Worm (Caenorhabditis elegans): ENCODE results near the gene F14F8.9.

- TF ChIP-seq tab-1 (GFP tag; IDR thresholded peaks at IDR 0.05) (no peak), ztf-29 (GFP tag; IDR thresholded peaks at IDR 0.05) (no peak), cog-1 (tag; optimal IDR thresholded peaks at IDR 0.05) (no peak), flt-1 (GFP tag; IDR thresholded peaks at IDR 0.05) (peak; percentile 73; the same call in 1 of the 2 replicates), ref-1 (GFP tag; conservative IDR thresholded peaks at IDR 0.05) (no peak)
These were observed 31.4 kb upstream of the F14F8.9 start, which contains the start of gene Y70C5C.1 for ce11 chrV:16699752-16700259.

Data from whole organism, midembryonic.